Worm (Caenorhabditis elegans): ENCODE data around the gene ubc-7.

Gene ubc-7

ce11 chrIII:9631117-9631655 is at the start of gene ubc-7:
TSS of gene ubc-7 (minus strand) at chrIII:9631167.
- TF ChIP-seq madf-9 (GFP tag; conservative IDR thresholded peaks at IDR 0.05) (no peak), ctbp-1 (GFP tag; IDR thresholded peaks at IDR 0.05) (no peak), lin-15B (tag; optimal IDR thresholded peaks at IDR 0.05) (no peak), ZK546.5 (tag; optimal IDR thresholded peaks at IDR 0.05) (no peak), nhr-25 (tag; optimal IDR thresholded peaks at IDR 0.05; ENCODE audit: borderline replicate concordance, insufficient read depth) (peak; percentile 72), ceh-28 (tag; optimal IDR thresholded peaks at IDR 0.05) (peak; percentile 29), Y5F2A.4 (GFP tag; optimal IDR thresholded peaks at IDR 0.05) (no peak), lim-7 (GFP tag; IDR thresholded peaks at IDR 0.05) (no peak), mes-2 (tag; optimal IDR thresholded peaks at IDR 0.05; ENCODE audit: poor library complexity, severe bottlenecking) (peak; percentile 67), lsy-2 (tag; optimal IDR thresholded peaks at IDR 0.05) (peak in 1 of 2 experiments; percentile 92), T20F7.1 (GFP tag; optimal IDR thresholded peaks at IDR 0.05) (peak; percentile 65), nhr-102 (tag; optimal IDR thresholded peaks at IDR 0.05) (peak; percentile 21), daf-16 (GFP tag; optimal IDR thresholded peaks at IDR 0.05) (no peak), daf-16 (tag; optimal IDR thresholded peaks at IDR 0.05) (peak; percentile 62), egl-43 (GFP tag; IDR thresholded peaks at IDR 0.05) (no peak), spr-3 (GFP tag; optimal IDR thresholded peaks at IDR 0.05) (no peak), rbr-2 (tag; optimal IDR thresholded peaks at IDR 0.05) (peak; percentile 52), mep-1 (tag; optimal IDR thresholded peaks at IDR 0.05) (peak; percentile 85), lin-13 (GFP tag; optimal IDR thresholded peaks at IDR 0.05) (peak; percentile 64), nhr-28 (tag; optimal IDR thresholded peaks at IDR 0.05) (peak; percentile 24), mxl-3 (GFP tag; optimal IDR thresholded peaks at IDR 0.05) (peak; percentile 51), pqm-1 (tag; optimal IDR thresholded peaks at IDR 0.05) (no peak), duxl-1 (tag; optimal IDR thresholded peaks at IDR 0.05; ENCODE audit: poor library complexity) (peak; percentile 28), lin-38 (GFP tag; IDR thresholded peaks at IDR 0.05) (peak; percentile 80), lin-29 (GFP tag; IDR thresholded peaks at IDR 0.05) (no peak), spr-1 (tag; optimal IDR thresholded peaks at IDR 0.05) (peak; percentile 15), cey-2 (tag; optimal IDR thresholded peaks at IDR 0.05; ENCODE audit: borderline replicate concordance, insufficient read depth) (no peak), lin-39 (tag; optimal IDR thresholded peaks at IDR 0.05) (no peak), ztf-7 (tag; optimal IDR thresholded peaks at IDR 0.05) (no peak), F44E2.7 (GFP tag; IDR thresholded peaks at IDR 0.05) (no peak), dmd-6 (GFP tag; IDR thresholded peaks at IDR 0.05) (peak; percentile 48), nhr-76 (tag; optimal IDR thresholded peaks at IDR 0.05) (no peak), hif-1 (tag; optimal IDR thresholded peaks at IDR 0.05) (peak in 1 of 2 experiments; percentile 52), unc-130 (GFP tag; optimal IDR thresholded peaks at IDR 0.05) (peak; percentile 50), dpl-1 (GFP tag; optimal IDR thresholded peaks at IDR 0.05) (peak; percentile 98), daf-8 (GFP tag; IDR thresholded peaks at IDR 0.05) (no peak), zfp-3 (GFP tag; conservative IDR thresholded peaks at IDR 0.05) (no peak), mdl-1 (tag; optimal IDR thresholded peaks at IDR 0.05) (peak in 1 of 2 experiments; percentile 90), ceh-32 (tag; optimal IDR thresholded peaks at IDR 0.05; ENCODE audit: poor library complexity) (no peak), zip-2 (tag; optimal IDR thresholded peaks at IDR 0.05) (no peak), nhr-6 (tag; optimal IDR thresholded peaks at IDR 0.05) (peak; percentile 96), ceh-44 (GFP tag; IDR thresholded peaks at IDR 0.05) (no peak), hmg-1.1 (GFP tag; IDR thresholded peaks at IDR 0.05) (peak; percentile 66; the same call in 1 of the 2 replicates), unc-39 (tag; optimal IDR thresholded peaks at IDR 0.05) (no peak), hlh-11 (tag; optimal IDR thresholded peaks at IDR 0.05) (no peak), sdz-12 (GFP tag; optimal IDR thresholded peaks at IDR 0.05) (no peak), zfp-2 (tag; optimal IDR thresholded peaks at IDR 0.05) (no peak), T26A8.4 (GFP tag; IDR thresholded peaks at IDR 0.05) (peak; percentile 64), nhr-237 (tag; optimal IDR thresholded peaks at IDR 0.05) (no peak), hlh-30 (tag; optimal IDR thresholded peaks at IDR 0.05; ENCODE audit: insufficient read depth) (peak; percentile 98)
